Fruit fly (Drosophila melanogaster): ENCODE measurements around the gene prc.

The prc gene

DNA sequence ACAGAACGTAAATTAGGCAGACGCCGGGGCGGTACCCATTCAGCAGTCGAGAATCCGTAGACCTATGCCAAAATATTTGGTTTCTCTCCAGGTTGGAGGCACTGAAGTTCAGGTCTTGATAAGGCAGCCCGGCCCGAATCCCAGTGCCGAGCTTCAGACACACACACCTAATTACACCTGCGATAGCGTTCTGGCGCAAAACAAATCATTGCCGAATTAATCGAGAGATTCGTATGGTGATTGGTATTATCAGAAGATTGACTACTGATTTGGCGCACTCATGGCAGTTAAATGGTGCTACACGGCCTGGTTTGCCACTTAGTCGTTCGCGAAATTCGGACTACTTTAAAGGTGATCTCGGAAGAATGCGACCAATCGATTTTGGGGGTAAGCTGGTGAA lies 18.6 kb downstream of the prc start, which contains the start of gene CG7252:
TSS of gene CG7252 (plus strand) at position 319 of the 400 bp plus-strand sequence.
- no peak for TF ChIP-seq TFAM (GFP tag; optimal IDR thresholded peaks at IDR 0.05)
- peak; percentile 46; the same call in 1 of the 2 replicates for TF ChIP-seq GATAe (GFP tag; conservative IDR thresholded peaks at IDR 0.05)
- no peak for TF ChIP-seq chn (GFP tag; optimal IDR thresholded peaks at IDR 0.05)
- TF ChIP-seq B-H2 (GFP tag; optimal IDR thresholded peaks at IDR 0.05): no peak
- no peak for TF ChIP-seq ase (GFP tag; IDR thresholded peaks at IDR 0.05)
- TF ChIP-seq Sry-δ (GFP tag; optimal IDR thresholded peaks at IDR 0.05): no peak
- TF ChIP-seq mirr (GFP tag; optimal IDR thresholded peaks at IDR 0.05): peak; percentile 54
- no peak for TF ChIP-seq ssp (GFP tag; IDR thresholded peaks at IDR 0.05)
- TF ChIP-seq bowl (GFP tag; IDR thresholded peaks at IDR 0.05): no peak
- TF ChIP-seq Dfd (GFP tag; optimal IDR thresholded peaks at IDR 0.05): no peak
- TF ChIP-seq grn (GFP tag; optimal IDR thresholded peaks at IDR 0.05): peak; percentile 82
- no peak for TF ChIP-seq ac (GFP tag; optimal IDR thresholded peaks at IDR 0.05)
- no peak for TF ChIP-seq CG34224 (GFP tag; IDR thresholded peaks at IDR 0.05; ENCODE audit: partially characterized antibody)
- TF ChIP-seq CG1602 (GFP tag; optimal IDR thresholded peaks at IDR 0.05): no peak
- TF ChIP-seq CG3163 (GFP tag; optimal IDR thresholded peaks at IDR 0.05): no peak
- no peak for TF ChIP-seq C15 (GFP tag; IDR thresholded peaks at IDR 0.05)
- TF ChIP-seq Hey (tag; optimal IDR thresholded peaks at IDR 0.05): peak; percentile 87
- no peak for TF ChIP-seq Rx (GFP tag; IDR thresholded peaks at IDR 0.05)
- TF ChIP-seq Six4 (GFP tag; optimal IDR thresholded peaks at IDR 0.05): no peak
- peak; percentile 19 for TF ChIP-seq CG18599 (GFP tag; optimal IDR thresholded peaks at IDR 0.05)
- TF ChIP-seq exex (tag; optimal IDR thresholded peaks at IDR 0.05): peak; percentile 96
- TF ChIP-seq CG8359 (GFP tag; optimal IDR thresholded peaks at IDR 0.05; ENCODE audit: borderline replicate concordance): no peak

DNA sequence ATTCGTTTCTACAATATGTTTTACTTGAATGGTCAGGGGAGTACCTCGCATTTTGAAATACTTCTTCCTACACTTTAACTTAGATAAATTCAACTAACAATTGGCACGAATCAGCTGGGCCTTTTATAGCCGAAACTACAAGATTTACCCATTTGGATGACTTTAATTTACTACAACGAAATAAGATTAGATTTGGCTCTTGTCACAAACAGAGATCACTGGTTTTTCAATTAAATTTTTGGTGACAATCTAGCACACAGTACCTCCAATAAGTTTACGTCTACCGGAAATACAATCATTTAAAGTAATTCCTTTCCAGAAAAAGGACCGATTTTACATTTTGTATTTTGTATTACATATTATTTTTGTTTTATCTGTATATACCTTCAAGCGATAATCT lies 21.2 kb downstream of the prc start, which contains the start of gene CG5883:
TSS of gene CG5883 (minus strand) at position 101 of the 400 bp plus-strand sequence.
- TF ChIP-seq CG8388 (GFP tag; optimal IDR thresholded peaks at IDR 0.05) (peak; percentile 6), HmgZ (tag; optimal IDR thresholded peaks at IDR 0.05) (no peak)

DNA sequence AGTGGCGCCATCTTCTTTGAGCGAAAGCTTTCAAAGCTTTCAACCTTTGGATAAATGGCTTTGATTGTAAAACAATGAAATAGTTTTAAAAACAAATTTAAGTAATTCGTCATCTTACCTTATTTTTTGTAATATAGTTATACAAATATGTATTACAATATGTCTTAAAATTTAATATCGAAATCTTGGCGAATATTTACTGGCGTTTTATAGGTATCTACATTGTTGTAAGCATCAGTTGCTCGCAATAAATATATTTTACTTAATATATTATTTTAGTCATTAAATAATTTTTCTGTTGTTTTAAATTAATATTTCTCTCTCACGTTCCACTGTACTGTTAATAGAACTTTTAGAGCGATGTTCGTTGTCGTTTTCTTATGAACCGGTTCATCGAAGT lies 24.3 kb downstream of the prc start, which contains the start of gene Rpt4R:
TSS of gene Rpt4R (plus strand) at position 301 of the 400 bp plus-strand sequence.
- TF ChIP-seq CG15514 (GFP tag; optimal IDR thresholded peaks at IDR 0.05) (peak; percentile 17), CTCF (GFP tag; optimal IDR thresholded peaks at IDR 0.05) (peak; percentile 75), CG12071 (GFP tag; optimal IDR thresholded peaks at IDR 0.05) (no peak)

DNA sequence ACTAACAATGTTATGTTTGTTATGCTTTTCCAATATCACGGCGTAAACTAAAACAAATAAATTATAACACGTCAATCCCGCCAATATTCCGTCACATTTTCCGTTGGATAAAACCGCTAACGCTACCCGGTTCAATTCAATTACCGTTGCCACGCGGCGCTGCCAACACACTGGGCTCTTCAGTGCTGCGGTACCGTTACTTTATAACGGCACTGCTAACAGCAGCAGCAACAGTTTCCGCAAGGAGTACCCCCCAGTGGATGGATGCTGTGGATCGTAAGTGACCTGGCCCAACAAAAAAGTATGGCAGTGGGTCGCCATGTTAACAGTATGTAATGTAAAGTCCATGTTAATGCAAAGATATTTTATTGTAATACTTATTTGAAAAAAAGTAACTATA lies 27.2 kb downstream of the prc start, which contains the start of gene CG44837:
TSS of gene CG44837 (minus strand) at position 157 of the 400 bp plus-strand sequence.
- TF ChIP-seq CG2678 (tag; optimal IDR thresholded peaks at IDR 0.05) (no peak), scrt (GFP tag; optimal IDR thresholded peaks at IDR 0.05) (peak; percentile 84), Med (GFP tag) (peak; percentile 7), lbe (GFP tag; optimal IDR thresholded peaks at IDR 0.05) (no peak), trem (tag; optimal IDR thresholded peaks at IDR 0.05) (peak; percentile 8), CG10543 (GFP tag; optimal IDR thresholded peaks at IDR 0.05) (no peak), stwl (tag; optimal IDR thresholded peaks at IDR 0.05) (peak; percentile 32)

DNA sequence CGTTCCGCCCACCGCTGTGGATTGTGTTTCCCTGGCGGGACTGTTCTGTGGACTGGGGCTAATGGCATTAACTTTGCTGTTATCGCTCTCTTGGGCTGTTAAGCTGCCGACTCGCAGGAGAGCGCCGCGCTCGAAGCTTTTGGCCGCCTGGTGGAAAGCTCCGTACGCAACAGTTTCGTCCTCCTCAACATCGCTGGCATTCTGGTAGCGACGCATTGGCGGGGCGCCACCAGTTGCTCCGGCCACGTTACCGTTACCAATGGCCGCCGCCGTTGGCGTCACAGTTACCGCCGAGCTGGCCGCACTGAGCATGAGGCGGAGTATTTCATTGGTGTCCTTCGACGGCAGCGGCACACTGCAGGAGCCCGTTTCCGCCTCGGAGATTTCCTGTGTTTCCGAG lies 28.7 kb downstream of the prc start:
- TF ChIP-seq zen2 (GFP tag; IDR thresholded peaks at IDR 0.05; ENCODE audit: partially characterized antibody) (0 out of 3 replicates have a peak, but pooled peaks have one; percentile 25), zfh2 (GFP tag; optimal IDR thresholded peaks at IDR 0.05) (no peak), onecut (GFP tag; IDR thresholded peaks at IDR 0.05) (no peak), Ets65A (GFP tag) (peak; percentile 48), Ada2b (GFP tag; IDR thresholded peaks at IDR 0.05) (no peak), phol (tag; optimal IDR thresholded peaks at IDR 0.05) (no peak), HLH4C (GFP tag; IDR thresholded peaks at IDR 0.05; ENCODE audit: partially characterized antibody) (no peak), CG6689 (GFP tag; IDR thresholded peaks at IDR 0.05) (0 out of 2 replicates have a peak, but pooled peaks have one; percentile 6), scrt (GFP tag; optimal IDR thresholded peaks at IDR 0.05) (peak; percentile 93)

Measured in whole organism, embryonic.